Fruit fly (Drosophila melanogaster) whole organism, embryonic: ENCODE measurements around the gene CG18749.

ENCODE experiments used
- Atf6 ChIP-seq: fragments of 200-800 bp; sonication (Bioruptor generic); IDR thresholded peaks from 2 replicates; pipeline ENCODE4 v1.3.6; 2022; ENCODE audit warnings: missing biosample characterization, missing genetic modification characterization
- Bteb2 ChIP-seq: fragments of 200-800 bp; sonication (Bioruptor generic); optimal IDR thresholded peaks from 2 replicates; lab custom pipeline; 2016; ENCODE audit warnings: missing biosample characterization, missing genetic modification characterization
- CG11723 ChIP-seq: fragments of 200-800 bp; sonication (Bioruptor generic); optimal IDR thresholded peaks from 2 replicates; lab custom pipeline; 2017; ENCODE audit warnings: missing biosample characterization, mild to moderate bottlenecking, missing genetic modification characterization
- CG12071 ChIP-seq: fragments of 200-800 bp; sonication (Bioruptor generic); optimal IDR thresholded peaks from 3 replicates; lab custom pipeline; 2018; ENCODE audit warnings: missing biosample characterization, mild to moderate bottlenecking, missing genetic modification characterization
- CG13296 ChIP-seq: fragments of 200-800 bp; sonication (Bioruptor generic); optimal IDR thresholded peaks from 3 replicates; lab custom pipeline; 2018; ENCODE audit warnings: missing biosample characterization, mild to moderate bottlenecking, missing genetic modification characterization
- CG14710 ChIP-seq: fragments of 200-800 bp; sonication (Bioruptor generic); optimal IDR thresholded peaks from 3 replicates; lab custom pipeline; 2019; ENCODE audit warnings: missing biosample characterization, mild to moderate bottlenecking, missing genetic modification characterization, moderate library complexity
- CG15514 ChIP-seq: fragments of 200-800 bp; sonication (Bioruptor generic); optimal IDR thresholded peaks from 3 replicates; lab custom pipeline; 2017; ENCODE audit warnings: missing biosample characterization, missing genetic modification characterization, mild to moderate bottlenecking, moderate library complexity, missing genetic modification reagents
- CG15696 ChIP-seq: fragments of 200-800 bp; sonication (Bioruptor generic); optimal IDR thresholded peaks from 2 replicates; lab custom pipeline; 2019; ENCODE audit warnings: missing biosample characterization, mild to moderate bottlenecking, missing genetic modification characterization, moderate library complexity
- CG1603 ChIP-seq: fragments of 200-800 bp; sonication (Bioruptor generic); optimal IDR thresholded peaks from 2 replicates; lab custom pipeline; 2019; ENCODE audit warnings: missing biosample characterization, mild to moderate bottlenecking, missing genetic modification characterization, moderate library complexity
- CG17385 ChIP-seq: fragments of 200-800 bp; sonication (Bioruptor generic); optimal IDR thresholded peaks from 3 replicates; lab custom pipeline; 2018; ENCODE audit warnings: missing biosample characterization, mild to moderate bottlenecking, missing genetic modification characterization
- CG2120 ChIP-seq: fragments of 200-800 bp; sonication (Bioruptor generic); optimal IDR thresholded peaks from 3 replicates; lab custom pipeline; 2016; ENCODE audit warnings: missing biosample characterization, missing genetic modification characterization
- CG31224 ChIP-seq: fragments of 200-800 bp; sonication (Bioruptor generic); IDR thresholded peaks from 2 replicates; pipeline ENCODE4 v1.3.6; 2022; ENCODE audit warnings: missing biosample characterization, missing genetic modification characterization
- CG3847 ChIP-seq: fragments of 200-800 bp; sonication (Bioruptor generic); IDR thresholded peaks from 2 replicates; pipeline ENCODE4 v1.3.6; 2022; ENCODE audit warnings: missing biosample characterization, missing genetic modification characterization
- CG4360 ChIP-seq: fragments of 200-800 bp; sonication (Bioruptor generic); IDR thresholded peaks from 2 replicates; pipeline ENCODE4 v1.3.6; 2022; ENCODE audit warnings: missing biosample characterization, missing genetic modification characterization
- CG7839 ChIP-seq: fragments of 200-800 bp; sonication (Bioruptor generic); optimal IDR thresholded peaks from 3 replicates; lab custom pipeline; 2018; ENCODE audit warnings: missing biosample characterization, mild to moderate bottlenecking, missing genetic modification characterization, moderate library complexity
- CG9932 ChIP-seq: fragments of 200-800 bp; sonication (Bioruptor generic); IDR thresholded peaks from 2 replicates; pipeline ENCODE4 v1.3.6; 2022; ENCODE audit warnings: missing biosample characterization, missing genetic modification characterization
- CrebB ChIP-seq: fragments of 200-800 bp; sonication (Bioruptor generic); optimal IDR thresholded peaks from 3 replicates; lab custom pipeline; 2018; ENCODE audit warnings: missing biosample characterization, mild to moderate bottlenecking, missing genetic modification characterization
- D19A ChIP-seq: fragments of 200-800 bp; optimal IDR thresholded peaks from 3 replicates; lab custom pipeline; 2019; ENCODE audit warnings: missing biosample characterization, mild to moderate bottlenecking, missing genetic modification characterization, moderate library complexity
- Dek ChIP-seq: fragments of 200-800 bp; sonication (Bioruptor generic); optimal IDR thresholded peaks from 3 replicates; lab custom pipeline; 2019; ENCODE audit warnings: missing biosample characterization, mild to moderate bottlenecking, missing genetic modification characterization, moderate library complexity
- Dfd ChIP-seq, 2 experiments: fragments of >200 bp; optimal IDR thresholded peaks; 2 replicates each; lab custom pipeline; 2017; ENCODE audit warnings: missing biosample characterization in 2 of 2, missing genetic modification characterization in 2 of 2
- Doc3 ChIP-seq: fragments of 200-800 bp; sonication (Bioruptor generic); IDR thresholded peaks from 3 replicates; pipeline ENCODE4 v1.3.6; 2022; ENCODE audit warnings: missing biosample characterization, missing genetic modification characterization; ENCODE audit not compliant: partially characterized antibody
- E2f2 ChIP-seq: fragments of 200-800 bp; sonication (Bioruptor generic); IDR thresholded peaks from 2 replicates; pipeline ENCODE4 v1.3.6; 2022; ENCODE audit warnings: missing biosample characterization, missing genetic modification characterization
- H15 ChIP-seq: fragments of 200-800 bp; sonication (Bioruptor generic); IDR thresholded peaks from 3 replicates; pipeline ENCODE4 v1.3.6; 2022; ENCODE audit warnings: missing biosample characterization, missing genetic modification characterization
- Ravus ChIP-seq: fragments of 200-800 bp; sonication (Bioruptor generic); IDR thresholded peaks from 2 replicates; pipeline ENCODE4 v1.3.6; 2022; ENCODE audit warnings: missing biosample characterization, missing genetic modification characterization
- Scr ChIP-seq: fragments of 200-800 bp; sonication (Bioruptor generic); IDR thresholded peaks from 2 replicates; pipeline ENCODE4 v1.3.6; 2022; ENCODE audit warnings: missing biosample characterization, missing genetic modification characterization; ENCODE audit not compliant: partially characterized antibody
- Sox102F ChIP-seq: fragments of 200-800 bp; sonication (Bioruptor generic); optimal IDR thresholded peaks from 2 replicates; lab custom pipeline; 2018; ENCODE audit warnings: missing biosample characterization, mild to moderate bottlenecking, missing genetic modification characterization, moderate library complexity
- Sry-β ChIP-seq: fragments of 200-800 bp; sonication (Bioruptor generic); optimal IDR thresholded peaks from 2 replicates; lab custom pipeline; 2018; ENCODE audit warnings: missing biosample characterization, mild to moderate bottlenecking, missing genetic modification characterization, moderate library complexity
- ab ChIP-seq: fragments of 200-800 bp; sonication (Bioruptor generic); optimal IDR thresholded peaks from 2 replicates; lab custom pipeline; 2016; ENCODE audit warnings: missing biosample characterization, missing genetic modification characterization
- bbx ChIP-seq: fragments of 200-800 bp; sonication (Bioruptor generic); IDR thresholded peaks from 2 replicates; pipeline ENCODE4 v1.3.6; 2022; ENCODE audit warnings: missing biosample characterization, missing genetic modification characterization; ENCODE audit not compliant: partially characterized antibody
- bowl ChIP-seq: fragments of 200-800 bp; sonication (Bioruptor generic); IDR thresholded peaks from 2 replicates; pipeline ENCODE4 v1.3.6; 2022; ENCODE audit warnings: missing biosample characterization, missing genetic modification characterization
- cg ChIP-seq: fragments of 200-800 bp; sonication (Bioruptor generic); optimal IDR thresholded peaks from 3 replicates; lab custom pipeline; 2019; ENCODE audit warnings: missing biosample characterization, mild to moderate bottlenecking, missing genetic modification characterization, moderate library complexity
- corto ChIP-seq: fragments of 200-800 bp; sonication (Bioruptor generic); optimal IDR thresholded peaks from 2 replicates; lab custom pipeline; 2016; ENCODE audit warnings: missing biosample characterization, mild to moderate bottlenecking, missing genetic modification characterization, moderate library complexity
- crol ChIP-seq: fragments of 200-800 bp; sonication (Bioruptor generic); IDR thresholded peaks from 2 replicates; pipeline ENCODE4 v1.3.6; 2022; ENCODE audit warnings: missing biosample characterization, missing genetic modification characterization
- cwo ChIP-seq: fragments of 200-800 bp; sonication (Bioruptor generic); optimal IDR thresholded peaks from 3 replicates; lab custom pipeline; 2017; ENCODE audit warnings: missing biosample characterization, missing genetic modification characterization, mild to moderate bottlenecking, moderate library complexity, missing genetic modification reagents
- dan ChIP-seq: fragments of 200-800 bp; sonication (Bioruptor generic); IDR thresholded peaks from 2 replicates; pipeline ENCODE4 v1.3.6; 2022; ENCODE audit warnings: missing biosample characterization, missing genetic modification characterization
- dati ChIP-seq: fragments of 200-800 bp; sonication (Bioruptor generic); IDR thresholded peaks from 2 replicates; pipeline ENCODE4 v1.3.6; 2022; ENCODE audit warnings: missing biosample characterization, missing genetic modification characterization
- dm ChIP-seq: fragments of 200-800 bp; sonication (Bioruptor generic); optimal IDR thresholded peaks from 3 replicates; lab custom pipeline; 2016; ENCODE audit warnings: missing biosample characterization, missing genetic modification characterization
- ems ChIP-seq: fragments of 200-800 bp; sonication (Bioruptor generic); optimal IDR thresholded peaks from 3 replicates; lab custom pipeline; 2016; ENCODE audit warnings: missing biosample characterization, missing genetic modification characterization
- grn ChIP-seq: fragments of 200-800 bp; sonication (Bioruptor generic); optimal IDR thresholded peaks from 3 replicates; lab custom pipeline; 2017; ENCODE audit warnings: missing biosample characterization, missing genetic modification characterization
- gt ChIP-seq: fragments of 200-800 bp; sonication (Bioruptor generic); IDR thresholded peaks from 2 replicates; pipeline ENCODE4 v1.3.6; 2022; ENCODE audit warnings: missing biosample characterization, missing genetic modification characterization
- kni ChIP-seq: fragments of 200-800 bp; sonication (Bioruptor generic); optimal IDR thresholded peaks from 3 replicates; lab custom pipeline; 2017; ENCODE audit warnings: mild to moderate bottlenecking, missing biosample characterization, missing genetic modification reagents, missing genetic modification characterization
- knrl ChIP-seq: fragments of 200-800 bp; sonication (Bioruptor generic); IDR thresholded peaks from 3 replicates; pipeline ENCODE4 v1.3.6; 2022; ENCODE audit warnings: missing biosample characterization, missing genetic modification characterization; ENCODE audit not compliant: partially characterized antibody
- pum ChIP-seq: fragments of 200-800 bp; sonication (Bioruptor generic); optimal IDR thresholded peaks from 2 replicates; lab custom pipeline; 2016; ENCODE audit warnings: missing biosample characterization, missing genetic modification characterization
- seq ChIP-seq: fragments of 200-800 bp; sonication (Bioruptor generic); IDR thresholded peaks from 2 replicates; pipeline ENCODE4 v1.3.6; 2022; ENCODE audit warnings: missing biosample characterization, missing genetic modification characterization
- sisA ChIP-seq: fragments of 200-800 bp; sonication (Bioruptor generic); IDR thresholded peaks from 2 replicates; pipeline ENCODE4 v1.3.6; 2022; ENCODE audit warnings: missing biosample characterization, missing genetic modification characterization
- slou ChIP-seq: fragments of 200-800 bp; sonication (Bioruptor generic); optimal IDR thresholded peaks from 3 replicates; lab custom pipeline; 2016; ENCODE audit warnings: missing biosample characterization, missing genetic modification characterization
- tup ChIP-seq: fragments of 200-800 bp; sonication (Bioruptor generic); optimal IDR thresholded peaks from 2 replicates; lab custom pipeline; 2016; ENCODE audit warnings: missing biosample characterization, mild to moderate bottlenecking, missing genetic modification characterization, moderate library complexity
- vfl ChIP-seq: fragments of 200-800 bp; sonication (Bioruptor generic); optimal IDR thresholded peaks from 2 replicates; lab custom pipeline; 2016; ENCODE audit warnings: missing biosample characterization, missing genetic modification characterization
- wor ChIP-seq: fragments of 200-800 bp; sonication (Bioruptor generic); IDR thresholded peaks from 2 replicates; pipeline ENCODE4 v1.3.6; 2022; ENCODE audit warnings: missing biosample characterization, missing genetic modification characterization

Gene CG18749

dm6 chr3R:8264302-8265080, 20.6 kb downstream of the CG18749 start, which contains the start of the genes RPA1 and Mcm2 (continued):
- TF ChIP-seq seq (GFP tag; lab: Robert Waterston, UW) (peak; percentile 43; the same call in 1 of the 2 replicates), H15 (peak; percentile 79; the same call in 2 of the 3 replicates), Dek (tag; lab: Kevin White, UChicago) (peak; percentile 78), D19A (tag; lab: Kevin White, UChicago) (peak; percentile 61), ab (GFP tag; lab: Kevin White, UChicago) (no peak), CrebB (no peak), CG15514 (GFP tag; lab: Kevin White, UChicago) (peak; percentile 98), CG9932 (GFP tag; lab: Robert Waterston, UW) (peak; percentile 93), pum (GFP tag; lab: Kevin White, UChicago) (peak; percentile 44), Scr (GFP tag; lab: Robert Waterston, UW) (peak; percentile 15; the same call in 1 of the 2 replicates), cg (GFP tag; lab: Kevin White, UChicago) (no peak), bowl (GFP tag; lab: Robert Waterston, UW) (no peak), wor (GFP tag; lab: Robert Waterston, UW) (peak; percentile 47; the same call in 1 of the 2 replicates), CG14710 (tag; lab: Kevin White, UChicago) (peak; percentile 82), Dfd (GFP tag; optimal IDR thresholded peaks at IDR 0.05; lab: Kevin White, UChicago) (no peak), ems (GFP tag; lab: Kevin White, UChicago) (no peak), CG31224 (GFP tag; lab: Robert Waterston, UW) (peak; percentile 65), Atf6 (GFP tag; lab: Robert Waterston, UW) (peak; percentile 50; the same call in 1 of the 2 replicates), corto (GFP tag; lab: Kevin White, UChicago) (no peak), dm (peak; percentile 34), bbx (GFP tag; lab: Robert Waterston, UW) (peak; percentile 39; the same call in 1 of the 2 replicates), CG2120 (peak; percentile 85), CG15696 (tag; lab: Kevin White, UChicago) (peak; percentile 72), kni (GFP tag; lab: Kevin White, UChicago) (peak; percentile 76), CG17385 (GFP tag; lab: Kevin White, UChicago) (peak; percentile 66), cwo (peak; percentile 49), Sox102F (GFP tag; lab: Kevin White, UChicago) (peak; percentile 58), CG3847 (peak; percentile 76; the same call in 1 of the 2 replicates), sisA (GFP tag; lab: Robert Waterston, UW) (peak; percentile 86), CG7839 (tag; lab: Kevin White, UChicago) (peak; percentile 81), gt (GFP tag; lab: Robert Waterston, UW) (no peak), grn (GFP tag; lab: Kevin White, UChicago) (no peak), Bteb2 (GFP tag; lab: Kevin White, UChicago) (no peak), slou (GFP tag; lab: Kevin White, UChicago) (peak; percentile 62), CG11723 (GFP tag; lab: Kevin White, UChicago) (peak; percentile 55), CG1603 (tag; lab: Kevin White, UChicago) (peak; percentile 32), crol (no peak), vfl (no peak), CG13296 (GFP tag; lab: Kevin White, UChicago) (peak; percentile 69), dan (no peak), Ravus (GFP tag; lab: Robert Waterston, UW) (no peak), CG4360 (GFP tag; lab: Robert Waterston, UW) (peak; percentile 14; the same call in 1 of the 2 replicates), CG12071 (no peak), dati (GFP tag; lab: Robert Waterston, UW) (0 out of 2 replicates have a peak, but pooled peaks have one; percentile 23), knrl (GFP tag; lab: Robert Waterston, UW) (no peak; the same call in 2 of the 3 replicates), tup (GFP tag; lab: Kevin White, UChicago) (peak; percentile 33), Sry-β (GFP tag; lab: Kevin White, UChicago) (peak; percentile 30), E2f2 (GFP tag; lab: Robert Waterston, UW) (peak; percentile 73), Doc3 (GFP tag; lab: Robert Waterston, UW) (no peak)
